Fruit fly (Drosophila melanogaster) whole organism, embryonic: ENCODE data around the gene mbc.
A peak's percentile ranks its signal among the peaks of the same experiment; 100 is the strongest.

Source experiments
- Aef1 ChIP-seq: fragments of 200-800 bp; sonication (Bioruptor generic); IDR thresholded peaks from 3 replicates; pipeline ENCODE4 v1.3.6; 2022; ENCODE audit warnings: missing biosample characterization, missing genetic modification characterization
- Asciz ChIP-seq: fragments of 200-800 bp; sonication (Bioruptor generic); optimal IDR thresholded peaks from 2 replicates; lab custom pipeline; 2017; ENCODE audit warnings: missing biosample characterization, mild to moderate bottlenecking, missing genetic modification characterization, missing genetic modification reagents
- Bteb2 ChIP-seq: fragments of 200-800 bp; sonication (Bioruptor generic); optimal IDR thresholded peaks from 2 replicates; lab custom pipeline; 2016; ENCODE audit warnings: missing biosample characterization, missing genetic modification characterization
- CG10321 ChIP-seq: fragments of 200-800 bp; sonication (Bioruptor generic); IDR thresholded peaks from 2 replicates; pipeline ENCODE4 v1.3.6; 2022; ENCODE audit warnings: missing biosample characterization, missing genetic modification characterization
- CG10979 ChIP-seq: fragments of 200-800 bp; sonication (Bioruptor generic); optimal IDR thresholded peaks from 2 replicates; lab custom pipeline; 2018; ENCODE audit warnings: missing biosample characterization, mild to moderate bottlenecking, missing genetic modification characterization, moderate library complexity
- CG11456 ChIP-seq: fragments of 200-800 bp; sonication (Bioruptor generic); IDR thresholded peaks from 3 replicates; pipeline ENCODE4 v1.3.6; 2022; ENCODE audit warnings: missing biosample characterization, missing genetic modification characterization
- CG11696 ChIP-seq: fragments of 200-800 bp; sonication (Bioruptor generic); IDR thresholded peaks from 2 replicates; pipeline ENCODE4 v1.3.6; 2022; ENCODE audit warnings: missing biosample characterization, missing genetic modification characterization
- CG14965 ChIP-seq: fragments of 200-800 bp; sonication (Bioruptor generic); optimal IDR thresholded peaks from 2 replicates; lab custom pipeline; 2016; ENCODE audit warnings: missing biosample characterization, missing genetic modification characterization, borderline replicate concordance
- CG15073 ChIP-seq: fragments of 200-800 bp; sonication (Bioruptor generic); optimal IDR thresholded peaks from 2 replicates; lab custom pipeline; 2016; ENCODE audit warnings: missing biosample characterization, missing genetic modification characterization
- CG15514 ChIP-seq: fragments of 200-800 bp; sonication (Bioruptor generic); optimal IDR thresholded peaks from 3 replicates; lab custom pipeline; 2017; ENCODE audit warnings: missing biosample characterization, missing genetic modification characterization, mild to moderate bottlenecking, moderate library complexity, missing genetic modification reagents
- CG17361 ChIP-seq: fragments of 200-800 bp; sonication (Bioruptor generic); IDR thresholded peaks from 3 replicates; pipeline ENCODE4 v1.3.6; 2022; ENCODE audit warnings: missing biosample characterization, missing genetic modification characterization
- CG1792 ChIP-seq: fragments of 200-800 bp; sonication (Bioruptor generic); optimal IDR thresholded peaks from 2 replicates; lab custom pipeline; 2016; ENCODE audit warnings: missing biosample characterization, missing genetic modification characterization
- CG18262 ChIP-seq: fragments of 200-800 bp; optimal IDR thresholded peaks from 3 replicates; lab custom pipeline; 2019; ENCODE audit warnings: missing biosample characterization, mild to moderate bottlenecking, missing genetic modification characterization, moderate library complexity
- CG2129 ChIP-seq: fragments of 200-800 bp; sonication (Bioruptor generic); IDR thresholded peaks from 2 replicates; pipeline ENCODE4 v1.3.6; 2022; ENCODE audit warnings: missing biosample characterization, missing genetic modification characterization; ENCODE audit not compliant: partially characterized antibody
- CG4360 ChIP-seq: fragments of 200-800 bp; sonication (Bioruptor generic); IDR thresholded peaks from 2 replicates; pipeline ENCODE4 v1.3.6; 2022; ENCODE audit warnings: missing biosample characterization, missing genetic modification characterization
- CG6272 ChIP-seq: fragments of 200-800 bp; sonication (Bioruptor generic); IDR thresholded peaks from 2 replicates; pipeline ENCODE4 v1.3.6; 2022; ENCODE audit warnings: missing biosample characterization, missing genetic modification characterization
- CG6765 ChIP-seq: fragments of 200-800 bp; sonication (Bioruptor generic); optimal IDR thresholded peaks from 3 replicates; lab custom pipeline; 2017; ENCODE audit warnings: missing biosample characterization, mild to moderate bottlenecking, missing genetic modification characterization
- CG7271 ChIP-seq: fragments of 200-800 bp; sonication (Bioruptor generic); optimal IDR thresholded peaks from 2 replicates; lab custom pipeline; 2018; ENCODE audit warnings: missing biosample characterization, mild to moderate bottlenecking, missing genetic modification characterization, moderate library complexity
- CG7372 ChIP-seq: fragments of 200-800 bp; sonication (Bioruptor generic); IDR thresholded peaks from 2 replicates; pipeline ENCODE4 v1.3.6; 2022; ENCODE audit warnings: missing biosample characterization, missing genetic modification characterization
- CG7556 ChIP-seq: fragments of 200-800 bp; sonication (Bioruptor generic); optimal IDR thresholded peaks from 2 replicates; lab custom pipeline; 2017; ENCODE audit warnings: missing biosample characterization, mild to moderate bottlenecking, missing genetic modification characterization
- CG9727 ChIP-seq: fragments of 200-800 bp; sonication (Bioruptor generic); optimal IDR thresholded peaks from 3 replicates; lab custom pipeline; 2017; ENCODE audit warnings: missing biosample characterization, mild to moderate bottlenecking, missing genetic modification characterization
- Deaf1 ChIP-seq: fragments of 200-800 bp; optimal IDR thresholded peaks from 3 replicates; lab custom pipeline; 2019; ENCODE audit warnings: missing biosample characterization, mild to moderate bottlenecking, missing genetic modification characterization, moderate library complexity
- Ets65A ChIP-seq: fragments of 200-800 bp; sonication (Bioruptor generic); peaks from one replicate; lab custom pipeline; 2016; ENCODE audit warnings: missing biosample characterization, missing genetic modification characterization
- Fer3 ChIP-seq: fragments of 200-800 bp; sonication (Bioruptor generic); optimal IDR thresholded peaks from 2 replicates; lab custom pipeline; 2018; ENCODE audit warnings: missing biosample characterization, mild to moderate bottlenecking, missing genetic modification characterization, moderate library complexity
- Kr ChIP-seq: fragments of 200-800 bp; sonication (Bioruptor generic); optimal IDR thresholded peaks from 2 replicates; lab custom pipeline; 2017; ENCODE audit warnings: missing biosample characterization, mild to moderate bottlenecking, missing genetic modification characterization
- MESR4 ChIP-seq: fragments of 200-800 bp; sonication (Bioruptor generic); optimal IDR thresholded peaks from 2 replicates; lab custom pipeline; 2018; ENCODE audit warnings: missing biosample characterization, mild to moderate bottlenecking, missing genetic modification characterization, moderate library complexity
- Nf-YC ChIP-seq: fragments of 200-800 bp; optimal IDR thresholded peaks from 3 replicates; lab custom pipeline; 2019; ENCODE audit warnings: missing biosample characterization, mild to moderate bottlenecking, missing genetic modification characterization, moderate library complexity
- Oli ChIP-seq: fragments of 200-800 bp; sonication (Bioruptor generic); optimal IDR thresholded peaks from 2 replicates; lab custom pipeline; 2018; ENCODE audit warnings: missing biosample characterization, mild to moderate bottlenecking, missing genetic modification characterization, moderate library complexity
- Poxn ChIP-seq: fragments of 200-800 bp; sonication (Bioruptor generic); IDR thresholded peaks from 2 replicates; pipeline ENCODE4 v1.3.6; 2022; ENCODE audit warnings: missing biosample characterization, missing genetic modification characterization
- Side ChIP-seq: fragments of 200-800 bp; sonication (Bioruptor generic); optimal IDR thresholded peaks from 2 replicates; lab custom pipeline; 2016; ENCODE audit warnings: missing biosample characterization, missing genetic modification characterization
- Six4 ChIP-seq: fragments of 200-800 bp; sonication (Bioruptor generic); optimal IDR thresholded peaks from 2 replicates; lab custom pipeline; 2016; ENCODE audit warnings: missing biosample characterization, missing genetic modification characterization
- Sry-δ ChIP-seq: fragments of 200-800 bp; sonication (Bioruptor generic); optimal IDR thresholded peaks from 2 replicates; lab custom pipeline; 2016; ENCODE audit warnings: missing biosample characterization, missing genetic modification characterization
- Usf ChIP-seq: fragments of 200-800 bp; sonication (Bioruptor generic); optimal IDR thresholded peaks from 2 replicates; lab custom pipeline; 2017; ENCODE audit warnings: missing genotype, missing biosample characterization, missing genetic modification characterization
- cas ChIP-seq: fragments of 200-800 bp; sonication (Bioruptor generic); IDR thresholded peaks from 2 replicates; pipeline ENCODE4 v1.3.6; 2022; ENCODE audit warnings: missing biosample characterization, missing genetic modification characterization
- ci ChIP-seq: fragments of 200-800 bp; sonication (Bioruptor generic); IDR thresholded peaks from 3 replicates; pipeline ENCODE4 v1.3.6; 2022; ENCODE audit warnings: missing biosample characterization, missing genetic modification characterization
- emc ChIP-seq: fragments of 200-800 bp; sonication (Bioruptor generic); optimal IDR thresholded peaks from 2 replicates; lab custom pipeline; 2016; ENCODE audit warnings: missing biosample characterization, missing genetic modification characterization
- gcm ChIP-seq: fragments of 200-800 bp; sonication (Bioruptor generic); optimal IDR thresholded peaks from 2 replicates; lab custom pipeline; 2019; ENCODE audit warnings: missing biosample characterization, mild to moderate bottlenecking, missing genetic modification characterization, moderate library complexity
- knrl ChIP-seq: fragments of 200-800 bp; sonication (Bioruptor generic); IDR thresholded peaks from 3 replicates; pipeline ENCODE4 v1.3.6; 2022; ENCODE audit warnings: missing biosample characterization, missing genetic modification characterization; ENCODE audit not compliant: partially characterized antibody
- lmd ChIP-seq: fragments of 200-800 bp; sonication (Bioruptor generic); IDR thresholded peaks from 2 replicates; pipeline ENCODE4 v1.3.6; 2022; ENCODE audit warnings: missing biosample characterization, missing genetic modification characterization
- luna ChIP-seq: fragments of 200-800 bp; sonication (Bioruptor generic); optimal IDR thresholded peaks from 2 replicates; lab custom pipeline; 2016; ENCODE audit warnings: missing biosample characterization, missing genetic modification characterization
- oc ChIP-seq: fragments of 200-800 bp; sonication (Bioruptor generic); optimal IDR thresholded peaks from 2 replicates; lab custom pipeline; 2018; ENCODE audit warnings: missing biosample characterization, mild to moderate bottlenecking, missing genetic modification characterization, moderate library complexity
- org-1 ChIP-seq: fragments of 200-800 bp; sonication (Bioruptor generic); optimal IDR thresholded peaks from 2 replicates; lab custom pipeline; 2017; ENCODE audit warnings: missing biosample characterization, missing genetic modification characterization
- pan ChIP-seq, 4 experiments: fragments of >200 bp in 3 of 4; fragments of 200-800 bp in 1 of 4; sonication (Bioruptor generic) in 1 of 4; optimal IDR thresholded peaks in 3 of 4; IDR thresholded peaks in 1 of 4; 2 replicates each; pipeline versions ENCODE4 v1.3.6 to Lab custom; 2017 to 2022; ENCODE audit warnings: missing biosample characterization in 2 of 4, missing genetic modification characterization in 2 of 4, mixed read lengths in 1 of 4
- repo ChIP-seq: fragments of 200-800 bp; sonication (Bioruptor generic); optimal IDR thresholded peaks from 2 replicates; lab custom pipeline; 2016; ENCODE audit warnings: missing biosample characterization, missing genetic modification characterization
- scrt ChIP-seq: fragments of 200-800 bp; sonication (Bioruptor generic); optimal IDR thresholded peaks from 2 replicates; lab custom pipeline; 2018; ENCODE audit warnings: missing biosample characterization, mild to moderate bottlenecking, missing genetic modification characterization, moderate library complexity
- sisA ChIP-seq: fragments of 200-800 bp; sonication (Bioruptor generic); IDR thresholded peaks from 2 replicates; pipeline ENCODE4 v1.3.6; 2022; ENCODE audit warnings: missing biosample characterization, missing genetic modification characterization
- slp2 ChIP-seq: fragments of 200-800 bp; sonication (Bioruptor generic); optimal IDR thresholded peaks from 2 replicates; lab custom pipeline; 2016; ENCODE audit warnings: missing biosample characterization, missing genetic modification characterization
- tna ChIP-seq: fragments of 200-800 bp; sonication (Bioruptor generic); IDR thresholded peaks from 2 replicates; pipeline ENCODE4 v1.3.6; 2022; ENCODE audit warnings: missing biosample characterization, missing genetic modification characterization; ENCODE audit not compliant: partially characterized antibody
- vvl ChIP-seq: fragments of 200-800 bp; sonication (Bioruptor generic); IDR thresholded peaks from 2 replicates; pipeline ENCODE4 v1.3.6; 2022; ENCODE audit warnings: missing biosample characterization, missing genetic modification characterization
- z ChIP-seq: fragments of 200-800 bp; sonication (Bioruptor generic); IDR thresholded peaks from 3 replicates; pipeline ENCODE4 v1.3.6; 2022; ENCODE audit warnings: missing biosample characterization, missing genetic modification characterization
- zf30C ChIP-seq: fragments of 200-800 bp; sonication (Bioruptor generic); optimal IDR thresholded peaks from 3 replicates; lab custom pipeline; 2018; ENCODE audit warnings: missing biosample characterization, mild to moderate bottlenecking, missing genetic modification characterization

Gene mbc

dm6 chr3R:23752728-23753127 is 28.8 kb upstream of the mbc start, which contains the start of the genes RanBP3 and Rpt5 (continued):
- TF ChIP-seq CG11696 (GFP tag; lab: Robert Waterston, UW) (no peak), CG6765 (GFP tag; lab: Kevin White, UChicago) (peak; percentile 26), gcm (GFP tag; lab: Kevin White, UChicago) (no peak), Fer3 (tag; lab: Kevin White, UChicago) (peak; percentile 48), org-1 (GFP tag; lab: Kevin White, UChicago) (no peak), Side (GFP tag; lab: Kevin White, UChicago) (peak; percentile 52), zf30C (no peak), vvl (GFP tag; lab: Robert Waterston, UW) (peak; percentile 70), Sry-δ (GFP tag; lab: Kevin White, UChicago) (peak; percentile 82), repo (peak; percentile 18), emc (GFP tag; lab: Kevin White, UChicago) (no peak), cas (GFP tag; lab: Robert Waterston, UW) (no peak), MESR4 (GFP tag; lab: Kevin White, UChicago) (peak; percentile 89), CG7271 (tag; lab: Kevin White, UChicago) (no peak), scrt (GFP tag; lab: Kevin White, UChicago) (no peak), ci (GFP tag; lab: Robert Waterston, UW) (peak; percentile 75; the same call in 2 of the 3 replicates), Aef1 (0 out of 3 replicates have a peak, but pooled peaks have one; percentile 16), CG1792 (GFP tag; lab: Kevin White, UChicago) (peak; percentile 65), CG10979 (peak; percentile 32), CG7372 (no peak), Ets65A (GFP tag; lab: Kevin White, UChicago) (peak; percentile 91), Kr (GFP tag; lab: Kevin White, UChicago) (no peak), Nf-YC (tag; lab: Kevin White, UChicago) (no peak), CG10321 (GFP tag; lab: Robert Waterston, UW) (no peak), pan (optimal IDR thresholded peaks at IDR 0.05; lab: Kevin White, UChicago) (no peak), pan (GFP tag; optimal IDR thresholded peaks at IDR 0.05 in 1 of 2, IDR thresholded peaks at IDR 0.05 in 1 of 2) (no peak), Asciz (GFP tag; lab: Kevin White, UChicago) (no peak), CG18262 (no peak), lmd (peak; percentile 8; the same call in 1 of the 2 replicates), CG6272 (GFP tag; lab: Robert Waterston, UW) (peak; percentile 38; the same call in 1 of the 2 replicates), Bteb2 (GFP tag; lab: Kevin White, UChicago) (peak; percentile 60), CG15514 (GFP tag; lab: Kevin White, UChicago) (peak; percentile 71), Oli (no peak), Usf (GFP tag; lab: Kevin White, UChicago) (no peak), Deaf1 (tag; lab: Kevin White, UChicago) (no peak), tna (GFP tag; lab: Robert Waterston, UW) (peak; percentile 74), sisA (GFP tag; lab: Robert Waterston, UW) (no peak; the same call in 1 of the 2 replicates), CG11456 (GFP tag; lab: Robert Waterston, UW) (peak; percentile 80), oc (tag; lab: Kevin White, UChicago) (no peak), slp2 (GFP tag; lab: Kevin White, UChicago) (peak; percentile 0), Poxn (no peak), CG4360 (GFP tag; lab: Robert Waterston, UW) (no peak), CG17361 (GFP tag; lab: Robert Waterston, UW) (no peak), knrl (GFP tag; lab: Robert Waterston, UW) (peak; percentile 75), z (GFP tag; lab: Robert Waterston, UW) (no peak), CG2129 (peak; percentile 46; the same call in 1 of the 2 replicates), CG9727 (GFP tag; lab: Kevin White, UChicago) (no peak), luna (GFP tag; lab: Kevin White, UChicago) (peak; percentile 69), Six4 (GFP tag; lab: Kevin White, UChicago) (peak; percentile 14), CG15073 (GFP tag; lab: Kevin White, UChicago) (peak; percentile 8), CG14965 (GFP tag; lab: Kevin White, UChicago) (no peak), CG7556 (GFP tag; lab: Kevin White, UChicago) (peak; percentile 17)
